Worm (Caenorhabditis elegans) whole organism, L4/young adult: Measurements from ENCODE around the gene nhr-177.

Experiments
- W03F9.2 ChIP-seq: fragments of 150-350 bp; optimal IDR thresholded peaks from 2 replicates; lab custom pipeline; 2014; ENCODE audit warnings: missing biosample characterization, missing genetic modification characterization
- dao-5 ChIP-seq: sonication (generic microtip); optimal IDR thresholded peaks from 2 replicates; lab custom pipeline; 2016; ENCODE audit warnings: missing genotype, missing genetic modification characterization, moderate library complexity, missing compliant biosample characterization
- him-1 ChIP-seq: sonication (generic microtip); optimal IDR thresholded peaks from 2 replicates; lab custom pipeline; 2016; ENCODE audit warnings: missing genotype, missing genetic modification reagents, missing genetic modification characterization, missing compliant biosample characterization

nhr-177 gene

DNA sequence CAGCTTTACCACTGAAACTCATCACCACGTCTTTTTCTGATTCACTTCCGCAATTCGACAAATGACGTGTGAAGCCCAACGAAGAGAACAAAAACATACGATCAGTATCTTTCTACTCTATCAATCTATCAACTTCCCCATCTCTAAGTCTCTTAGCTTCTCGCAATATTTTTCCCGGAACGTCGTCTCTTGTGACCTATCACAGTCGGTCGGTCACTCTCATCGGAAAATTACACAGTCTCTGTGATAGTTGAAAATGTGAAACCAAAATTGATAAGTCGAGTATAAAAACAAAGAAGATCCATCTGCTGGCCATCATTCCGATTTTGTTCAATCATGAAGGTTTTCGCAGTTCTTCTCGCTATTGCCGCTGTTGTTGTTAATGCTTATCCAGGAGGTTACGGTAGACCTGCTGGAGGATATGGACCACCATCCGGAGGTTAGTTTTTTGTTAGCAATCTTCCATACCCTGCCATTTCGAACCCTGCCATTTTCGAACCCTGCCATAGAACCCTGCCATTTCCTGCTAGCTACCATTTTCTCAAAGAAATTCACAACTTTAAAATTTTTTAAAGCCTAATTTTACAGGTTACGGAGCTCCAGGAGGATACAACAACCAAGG is 16.2 kb upstream of the nhr-177 start, which contains the start of gene F16B4.4:
TSS of gene F16B4.4 (plus strand) at position 221 of the 622 bp plus-strand sequence.
- no peak for TF ChIP-seq W03F9.2 (tag; lab: Kevin White, UChicago)
- TF ChIP-seq dao-5 (tag; lab: Kevin White, UChicago): no peak
- TF ChIP-seq him-1 (tag; lab: Kevin White, UChicago): no peak

DNA sequence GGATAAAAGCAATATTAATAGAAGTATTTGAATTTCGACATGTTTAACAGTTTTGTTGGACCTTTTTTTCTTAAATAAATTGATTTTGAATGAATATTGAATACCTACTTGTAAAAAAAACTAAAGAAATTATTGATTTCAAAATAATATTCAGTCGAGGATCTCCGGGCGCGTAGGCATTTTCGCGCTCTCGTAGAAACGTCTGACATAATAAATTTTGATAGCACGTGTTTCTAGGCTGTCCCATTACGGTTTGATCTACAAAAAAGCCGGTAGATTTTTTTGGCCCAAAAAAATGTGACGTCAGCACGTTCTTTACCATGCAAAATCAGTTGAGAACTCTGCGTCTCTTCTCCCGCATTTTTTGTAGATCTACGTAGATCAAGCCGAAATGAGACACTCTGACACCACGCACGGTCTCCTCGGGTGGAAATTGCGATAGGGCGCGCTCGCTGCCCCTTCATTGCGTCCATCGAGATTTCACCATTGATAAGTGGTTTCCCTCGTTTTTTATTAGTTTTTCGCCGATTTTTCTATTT is 15.4 kb upstream of the nhr-177 start:
- no peak for TF ChIP-seq him-1 (tag; lab: Kevin White, UChicago)
- TF ChIP-seq dao-5 (tag; lab: Kevin White, UChicago): no peak
- TF ChIP-seq W03F9.2 (tag; lab: Kevin White, UChicago): no peak

DNA sequence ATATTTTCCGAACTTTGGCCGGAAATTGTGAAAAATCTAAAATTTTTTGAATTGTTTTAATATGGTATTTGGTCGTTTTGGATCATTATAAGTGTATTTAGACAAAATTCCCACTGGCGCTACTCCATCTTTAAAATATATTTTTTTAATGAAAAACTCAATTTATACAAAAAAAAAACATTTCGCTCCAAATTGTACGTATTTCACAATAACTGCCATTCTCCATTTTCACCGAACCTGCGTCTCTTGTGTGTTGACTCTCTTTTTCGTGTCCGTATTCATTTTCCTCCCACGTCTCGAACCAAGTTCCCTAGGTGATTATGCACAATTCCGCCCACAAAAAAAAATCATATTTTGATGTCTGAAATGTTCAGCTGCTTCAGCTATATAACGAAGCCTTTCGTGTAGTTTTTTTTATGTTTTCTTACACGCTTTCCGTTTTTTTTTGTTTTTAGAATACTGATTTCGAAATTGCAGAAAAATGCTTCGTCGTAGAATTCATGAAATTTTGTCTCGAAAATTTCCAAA is 9.4 kb upstream of the nhr-177 start, which contains the start of gene F16B4.2:
TSS of gene F16B4.2 (plus strand) at position 478 of the 528 bp plus-strand sequence.
- TF ChIP-seq dao-5 (tag; lab: Kevin White, UChicago) (no peak), W03F9.2 (tag; lab: Kevin White, UChicago) (no peak), him-1 (tag; lab: Kevin White, UChicago) (no peak)

DNA sequence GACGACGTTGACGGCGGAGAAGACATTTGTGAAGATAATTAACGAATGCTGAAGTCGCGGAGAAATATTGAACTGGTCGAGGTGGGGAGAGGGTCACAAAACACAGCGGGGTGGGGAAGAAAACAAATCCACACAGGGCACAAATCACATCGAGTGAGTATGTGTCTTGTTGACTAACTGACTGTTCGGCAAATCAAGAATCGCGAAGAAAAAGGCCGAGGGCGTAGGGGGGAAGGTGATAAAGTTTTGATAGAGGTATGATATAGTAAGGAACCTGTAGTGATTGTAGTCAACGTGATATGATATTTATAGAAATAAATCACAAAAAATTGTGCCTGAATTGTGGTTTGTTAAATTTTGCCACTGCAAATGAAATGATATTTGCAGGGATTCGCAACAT is 2.3 kb upstream of the nhr-177 start, which contains the start of gene nhr-178:
TSS of gene nhr-178 (minus strand) at position 164 of the 400 bp plus-strand sequence.
- TF ChIP-seq him-1 (tag; lab: Kevin White, UChicago): no peak
- no peak for TF ChIP-seq dao-5 (tag; lab: Kevin White, UChicago)
- TF ChIP-seq W03F9.2 (tag; lab: Kevin White, UChicago): no peak

DNA sequence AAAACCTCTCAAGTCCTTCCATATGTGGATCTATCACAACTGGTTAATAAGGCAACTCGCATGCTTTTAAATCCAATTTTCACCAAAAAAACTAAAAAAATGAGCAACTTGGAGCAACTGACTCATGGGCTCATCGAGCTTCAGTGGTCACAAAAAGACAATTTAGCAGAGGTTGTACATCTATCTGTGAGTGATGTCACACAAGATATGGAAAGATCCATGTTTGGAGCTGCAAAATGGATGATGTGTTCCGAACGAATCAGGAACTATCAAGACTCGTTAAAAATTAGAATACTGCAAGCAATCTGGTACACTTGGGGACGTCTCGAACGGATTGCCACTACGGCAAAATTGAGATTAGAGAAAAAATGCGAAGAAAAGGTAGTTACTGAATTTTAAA is 1.5 kb downstream of the nhr-177 start:
- TF ChIP-seq him-1 (tag; lab: Kevin White, UChicago) (no peak), dao-5 (tag; lab: Kevin White, UChicago) (no peak), W03F9.2 (tag; lab: Kevin White, UChicago) (no peak)

DNA sequence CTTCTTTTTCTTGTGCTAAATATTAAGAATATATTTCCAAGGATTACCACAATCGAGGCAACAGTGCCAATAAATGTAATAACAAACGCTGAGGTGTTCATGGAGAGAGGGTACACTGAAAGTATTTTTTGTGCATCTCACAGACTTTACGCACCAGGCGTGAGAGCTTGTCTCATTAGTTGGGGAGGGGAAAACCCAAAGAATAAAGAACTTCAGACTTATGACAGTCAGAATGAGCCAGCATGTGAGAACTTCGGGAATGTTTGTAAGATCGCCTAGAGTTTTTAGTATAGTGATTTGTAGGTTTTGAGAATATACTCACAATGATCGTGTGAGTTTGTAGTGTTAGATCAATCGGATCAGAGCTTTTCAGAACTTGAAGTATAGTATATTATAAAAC is 4.7 kb downstream of the nhr-177 start, which contains the start of gene srbc-41:
TSS of gene srbc-41 (minus strand) at position 101 of the 400 bp plus-strand sequence.
- no peak for TF ChIP-seq W03F9.2 (tag; lab: Kevin White, UChicago)
- no peak for TF ChIP-seq dao-5 (tag; lab: Kevin White, UChicago)
- no peak for TF ChIP-seq him-1 (tag; lab: Kevin White, UChicago)

DNA sequence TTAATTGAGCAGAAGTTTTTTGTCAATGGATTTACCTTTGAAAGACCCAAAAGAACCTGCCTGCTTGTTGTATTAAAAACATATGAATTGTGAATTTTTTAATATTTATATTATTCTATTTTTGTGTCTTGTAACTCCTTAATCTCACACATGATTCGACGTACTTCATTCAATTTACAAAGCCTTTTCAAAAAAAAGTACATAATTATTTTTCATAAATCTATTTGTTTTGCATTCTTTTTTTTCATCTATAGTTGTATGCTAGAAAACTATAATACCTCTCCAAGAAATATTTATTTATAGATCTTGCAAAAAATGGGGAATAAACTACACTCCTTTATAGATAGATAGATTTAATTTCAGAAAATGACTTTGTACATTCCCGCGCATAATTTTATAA is 8.7 kb downstream of the nhr-177 start, which contains the start of gene nhr-179:
TSS of gene nhr-179 (minus strand) at position 101 of the 400 bp plus-strand sequence.
- TF ChIP-seq dao-5 (tag; lab: Kevin White, UChicago): no peak
- no peak for TF ChIP-seq W03F9.2 (tag; lab: Kevin White, UChicago)
- TF ChIP-seq him-1 (tag; lab: Kevin White, UChicago): no peak

DNA sequence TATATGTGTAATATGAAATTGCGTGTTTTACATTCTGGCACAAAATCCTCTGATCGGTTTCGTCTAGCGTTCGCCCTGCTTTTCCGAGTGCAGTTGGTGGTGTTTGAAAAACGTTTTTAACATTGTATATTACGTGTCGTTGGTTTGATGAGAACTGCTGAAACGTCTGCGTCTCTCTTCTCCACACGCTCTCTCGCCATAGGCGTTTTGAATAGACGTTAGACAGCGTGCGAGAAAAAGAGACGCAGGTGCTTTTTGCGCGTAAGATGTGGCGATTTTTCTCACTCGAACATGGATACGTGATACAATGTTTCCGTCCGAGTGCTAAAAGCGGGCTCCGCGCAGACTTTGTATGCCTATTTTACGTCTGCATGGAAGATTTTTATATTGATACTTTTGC is 10.5 kb downstream of the nhr-177 start:
- TF ChIP-seq dao-5 (tag; lab: Kevin White, UChicago): no peak
- TF ChIP-seq W03F9.2 (tag; lab: Kevin White, UChicago): no peak
- TF ChIP-seq him-1 (tag; lab: Kevin White, UChicago): no peak

DNA sequence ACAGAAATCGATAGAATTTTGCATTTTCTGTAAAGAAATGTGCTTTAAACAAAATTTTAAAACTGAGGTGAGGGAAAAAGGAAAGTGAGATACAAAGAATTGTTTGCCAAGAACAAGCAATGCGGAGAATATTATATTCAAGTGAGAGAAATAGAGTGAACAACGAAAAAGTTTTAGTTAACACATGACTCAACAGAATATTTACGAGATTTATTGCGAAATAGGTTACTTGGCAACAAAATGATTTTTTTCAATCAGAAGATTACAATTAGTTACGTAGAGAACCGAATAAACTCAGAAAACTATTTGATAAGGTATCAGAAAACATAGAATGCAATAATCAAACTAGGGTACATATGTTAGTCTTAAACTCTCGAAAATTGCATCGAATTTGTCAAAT is 11.4 kb downstream of the nhr-177 start, which contains the start of gene nhr-117:
TSS of gene nhr-117 (minus strand) at position 27 of the 400 bp plus-strand sequence.
- TF ChIP-seq him-1 (tag; lab: Kevin White, UChicago): no peak
- TF ChIP-seq dao-5 (tag; lab: Kevin White, UChicago): no peak
- no peak for TF ChIP-seq W03F9.2 (tag; lab: Kevin White, UChicago)

DNA sequence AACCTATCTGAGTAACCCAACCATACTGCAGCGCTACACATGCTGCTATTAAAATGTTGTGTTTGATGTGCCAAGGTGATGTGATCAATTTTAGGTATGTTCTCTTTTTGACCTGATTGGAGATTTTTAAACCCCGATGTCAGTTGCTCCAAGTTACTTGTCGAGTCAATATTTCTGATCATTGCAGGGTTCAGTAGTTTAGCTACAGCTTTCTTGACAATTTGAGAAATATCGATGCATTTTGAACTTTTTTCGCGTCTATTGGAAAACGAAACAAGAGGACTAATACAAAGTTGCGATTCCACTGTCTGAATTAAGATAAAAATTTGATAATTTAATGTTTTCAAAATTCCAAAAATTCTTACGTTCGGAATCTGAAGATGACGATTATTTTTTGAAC is 13.4 kb downstream of the nhr-177 start:
- TF ChIP-seq dao-5 (tag; lab: Kevin White, UChicago): no peak
- no peak for TF ChIP-seq W03F9.2 (tag; lab: Kevin White, UChicago)
- TF ChIP-seq him-1 (tag; lab: Kevin White, UChicago): no peak

DNA sequence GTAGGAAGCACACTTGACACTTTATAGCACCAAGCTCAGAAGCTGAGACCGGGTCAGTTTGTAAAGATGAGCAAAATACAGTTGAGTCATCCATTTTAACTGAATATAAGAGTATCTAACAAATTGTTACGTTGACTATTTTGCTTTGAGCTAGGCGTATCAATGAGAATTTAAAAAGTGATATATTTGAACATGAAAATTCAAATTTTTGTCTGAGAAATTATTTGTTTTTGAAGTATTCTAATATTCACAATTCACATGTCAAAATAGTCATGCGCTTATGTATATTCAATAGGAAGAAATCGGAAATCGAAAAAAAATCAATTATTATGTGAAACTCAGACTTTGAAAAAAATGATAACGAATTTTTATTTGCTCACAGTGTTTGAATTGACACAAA is 14.3 kb downstream of the nhr-177 start, which contains the start of gene nhr-110:
TSS of gene nhr-110 (minus strand) at position 101 of the 400 bp plus-strand sequence.
- TF ChIP-seq him-1 (tag; lab: Kevin White, UChicago): no peak
- no peak for TF ChIP-seq W03F9.2 (tag; lab: Kevin White, UChicago)
- no peak for TF ChIP-seq dao-5 (tag; lab: Kevin White, UChicago)

DNA sequence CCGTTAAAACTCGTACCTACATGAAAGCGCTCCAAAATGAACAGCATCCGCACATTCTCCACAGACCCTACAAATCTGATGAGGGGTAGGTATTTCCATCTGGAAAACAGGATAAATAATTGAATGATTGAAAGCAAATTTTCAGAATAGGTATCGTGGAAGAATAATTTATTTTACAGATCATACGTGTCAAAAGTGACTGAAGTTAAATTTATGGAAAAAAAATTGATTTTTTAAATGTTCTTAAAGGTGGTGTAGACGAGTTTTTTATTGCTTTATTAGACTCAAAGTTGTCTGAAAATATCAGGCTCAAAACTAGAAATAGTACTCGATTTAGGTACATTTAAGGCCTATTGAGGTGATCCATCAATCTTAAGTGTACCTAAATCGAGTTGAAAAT is 16.7 kb downstream of the nhr-177 start, which contains the start of gene nhr-237:
TSS of gene nhr-237 (minus strand) at position 101 of the 400 bp plus-strand sequence.
- TF ChIP-seq dao-5 (tag; lab: Kevin White, UChicago) (no peak), him-1 (tag; lab: Kevin White, UChicago) (no peak), W03F9.2 (tag; lab: Kevin White, UChicago) (no peak)

DNA sequence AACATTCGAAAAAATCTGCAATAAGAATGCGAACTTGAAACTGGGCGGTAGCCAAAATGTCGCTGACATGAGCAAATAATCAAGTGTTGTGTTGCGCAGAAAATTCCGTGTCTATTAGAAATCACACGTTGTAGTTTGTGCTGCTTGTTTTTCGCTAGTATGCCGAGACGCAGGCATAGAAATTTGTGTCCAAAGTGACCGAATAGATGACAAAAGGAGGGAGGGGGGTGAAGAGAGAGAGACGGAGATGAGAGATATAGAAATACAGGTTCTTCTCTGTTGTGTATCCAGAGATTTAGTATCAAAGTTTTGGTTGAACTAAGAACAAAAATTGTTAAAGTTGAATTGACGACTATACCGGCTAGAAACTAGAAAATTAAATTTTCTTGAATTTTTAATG is 17.2 kb downstream of the nhr-177 start:
- no peak for TF ChIP-seq dao-5 (tag; lab: Kevin White, UChicago)
- TF ChIP-seq him-1 (tag; lab: Kevin White, UChicago): no peak
